Fruit fly (Drosophila melanogaster) S2 (cell line): Measurements from ENCODE around the gene Art3.

Experiments
- CG8478 ChIP-seq: fragments of >200 bp; optimal IDR thresholded peaks from 2 replicates; lab custom pipeline; 2018
- CTCF ChIP-seq, 2 experiments: fragments of >200 bp; optimal IDR thresholded peaks; 2 replicates each; lab custom pipeline; 2018

DNA sequence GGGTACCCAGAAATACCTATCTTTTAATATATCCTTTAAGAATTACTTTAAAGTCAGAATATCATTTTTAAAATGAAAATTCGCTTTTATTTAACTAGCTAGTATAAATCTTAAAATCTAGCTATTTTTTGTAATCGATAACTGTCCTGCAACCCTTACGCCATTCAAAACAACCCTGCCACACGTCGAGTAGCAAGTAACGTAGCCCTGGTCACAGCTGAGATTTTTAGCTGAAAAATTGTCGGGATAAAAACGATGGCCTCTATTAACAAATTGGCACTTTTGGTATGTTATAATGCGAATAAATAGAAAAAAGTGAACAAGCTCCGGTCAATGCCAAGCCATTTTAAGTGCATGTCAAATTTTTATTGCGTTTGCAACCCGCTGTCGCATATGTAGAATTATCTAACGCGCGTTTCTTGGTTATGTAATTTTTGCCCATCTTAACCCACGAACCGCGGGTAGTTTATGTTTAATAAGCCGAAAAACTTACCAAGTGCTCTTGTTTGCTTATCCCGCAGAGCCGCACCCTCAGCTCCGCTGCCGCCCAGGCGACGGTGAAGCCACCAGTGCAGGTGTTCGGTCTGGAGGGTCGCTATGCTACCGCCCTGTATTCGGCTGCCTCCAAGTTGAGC lies 36.3 kb upstream of the Art3 start, which contains the start of gene ATPsynO:
- no peak for TF ChIP-seq CG8478 (lab: Kevin White, UChicago)
- TF ChIP-seq CTCF (optimal IDR thresholded peaks at IDR 0.05; lab: Kevin White, UChicago) = peak in 1 of 2 experiments; percentile 45
